Worm (Caenorhabditis elegans) whole organism, mixed stage, embryonic: ENCODE results near the gene ZK1193.2.

Source experiments
- M03D4.4 ChIP-seq: sonication (generic microtip); optimal IDR thresholded peaks from 2 replicates; lab custom pipeline; 2017; ENCODE audit warnings: mild to moderate bottlenecking, missing genetic modification characterization, missing compliant biosample characterization
- bed-3 ChIP-seq: fragments of 200-800 bp; sonication (Bioruptor generic); optimal IDR thresholded peaks from 3 replicates; lab custom pipeline; 2018; ENCODE audit warnings: mild to moderate bottlenecking, missing genetic modification characterization, moderate library complexity, missing compliant biosample characterization
- blmp-1 ChIP-seq: fragments of 150-350 bp; optimal IDR thresholded peaks from 2 replicates; lab custom pipeline; 2014; ENCODE audit warnings: missing biosample characterization, missing genetic modification characterization
- ceh-39 ChIP-seq: fragments of 150-350 bp; optimal IDR thresholded peaks from 2 replicates; lab custom pipeline; 2014; ENCODE audit warnings: missing biosample characterization, missing genetic modification characterization
- ceh-43 ChIP-seq: fragments of 200-800 bp; sonication (Bioruptor generic); optimal IDR thresholded peaks from 2 replicates; lab custom pipeline; 2018; ENCODE audit warnings: mild to moderate bottlenecking, missing genetic modification characterization, moderate library complexity, missing compliant biosample characterization
- ces-1 ChIP-seq: fragments of 150-350 bp; optimal IDR thresholded peaks from 2 replicates; lab custom pipeline; 2014; ENCODE audit warnings: missing biosample characterization, missing genetic modification reagents, missing genetic modification characterization
- drap-1 ChIP-seq: fragments of 200-800 bp; sonication (Bioruptor generic); optimal IDR thresholded peaks from 3 replicates; lab custom pipeline; 2018; ENCODE audit warnings: mild to moderate bottlenecking, missing genetic modification characterization, missing compliant biosample characterization
- elt-1 ChIP-seq: sonication (generic microtip); optimal IDR thresholded peaks from 2 replicates; lab custom pipeline; 2017; ENCODE audit warnings: missing genetic modification characterization, mild to moderate bottlenecking, missing compliant biosample characterization, antibody characterized with exemption, moderate library complexity, borderline replicate concordance; ENCODE audit not compliant: insufficient read depth
- elt-3 ChIP-seq: fragments of 150-350 bp; optimal IDR thresholded peaks from 2 replicates; lab custom pipeline; 2014; ENCODE audit warnings: missing biosample characterization, missing genetic modification characterization
- flh-1 ChIP-seq: fragments of 200-800 bp; sonication (Bioruptor generic); optimal IDR thresholded peaks from 2 replicates; lab custom pipeline; 2018; ENCODE audit warnings: mild to moderate bottlenecking, missing genetic modification characterization, moderate library complexity, missing compliant biosample characterization
- ham-2 ChIP-seq: fragments of 200-800 bp; sonication (Bioruptor generic); optimal IDR thresholded peaks from 2 replicates; lab custom pipeline; 2018; ENCODE audit warnings: mild to moderate bottlenecking, missing genetic modification characterization, missing compliant biosample characterization
- hlh-1 ChIP-seq: fragments of 150-350 bp; optimal IDR thresholded peaks from 2 replicates; lab custom pipeline; 2014; ENCODE audit warnings: missing biosample characterization, missing genetic modification reagents, missing genetic modification characterization
- lin-13 ChIP-seq: fragments of 150-350 bp; optimal IDR thresholded peaks from 2 replicates; lab custom pipeline; 2014; ENCODE audit warnings: missing biosample characterization, missing genetic modification characterization
- lsy-2 ChIP-seq: fragments of 150-350 bp; optimal IDR thresholded peaks from 2 replicates; lab custom pipeline; 2014; ENCODE audit warnings: missing biosample characterization, missing genetic modification characterization
- mab-5 ChIP-seq: fragments of 150-350 bp; optimal IDR thresholded peaks from 2 replicates; lab custom pipeline; 2014; ENCODE audit warnings: missing biosample characterization, missing genetic modification characterization
- mep-1 ChIP-seq: fragments of 150-350 bp; optimal IDR thresholded peaks from 2 replicates; lab custom pipeline; 2017; ENCODE audit warnings: missing biosample characterization, missing genetic modification reagents, missing genetic modification characterization, inconsistent platforms
- mls-2 ChIP-seq: sonication (generic microtip); optimal IDR thresholded peaks from 2 replicates; lab custom pipeline; 2016; ENCODE audit warnings: mild to moderate bottlenecking, missing genetic modification characterization, moderate library complexity, missing compliant biosample characterization
- nhr-2 ChIP-seq: fragments of 150-350 bp; optimal IDR thresholded peaks from 2 replicates; lab custom pipeline; 2014; ENCODE audit warnings: missing biosample characterization, missing genetic modification characterization
- nhr-237 ChIP-seq: fragments of 150-350 bp; optimal IDR thresholded peaks from 2 replicates; lab custom pipeline; 2014; ENCODE audit warnings: missing biosample characterization, missing genetic modification characterization
- nhr-76 ChIP-seq: sonication (generic microtip); optimal IDR thresholded peaks from 2 replicates; lab custom pipeline; 2017; ENCODE audit warnings: missing biosample characterization, missing genetic modification characterization
- sem-2 ChIP-seq: fragments of 200-800 bp; sonication (Bioruptor generic); optimal IDR thresholded peaks from 2 replicates; lab custom pipeline; 2018; ENCODE audit warnings: mild to moderate bottlenecking, missing genetic modification characterization, missing compliant biosample characterization
- tbx-8 ChIP-seq: fragments of 200-800 bp; sonication (Bioruptor generic); optimal IDR thresholded peaks from 2 replicates; lab custom pipeline; 2018; ENCODE audit warnings: mild to moderate bottlenecking, missing genetic modification characterization, moderate library complexity, missing compliant biosample characterization
- unc-120 ChIP-seq: sonication (generic microtip); optimal IDR thresholded peaks from 2 replicates; lab custom pipeline; 2017; ENCODE audit warnings: missing genetic modification characterization, missing compliant biosample characterization; ENCODE audit not compliant: poor library complexity, severe bottlenecking
- unc-39 ChIP-seq: fragments of 150-350 bp; optimal IDR thresholded peaks from 2 replicates; lab custom pipeline; 2014; ENCODE audit warnings: missing biosample characterization, missing genetic modification characterization
- unc-62 ChIP-seq: fragments of 150-350 bp; optimal IDR thresholded peaks from 2 replicates; lab custom pipeline; 2014; ENCODE audit warnings: missing biosample characterization, missing genetic modification reagents, missing genetic modification characterization
- zip-8 ChIP-seq: fragments of 150-350 bp; optimal IDR thresholded peaks from 2 replicates; lab custom pipeline; 2014; ENCODE audit warnings: missing biosample characterization, missing genetic modification characterization
- ztf-11 ChIP-seq: fragments of 150-350 bp; optimal IDR thresholded peaks from 2 replicates; lab custom pipeline; 2014; ENCODE audit warnings: missing biosample characterization, missing genetic modification characterization

Gene ZK1193.2

DNA sequence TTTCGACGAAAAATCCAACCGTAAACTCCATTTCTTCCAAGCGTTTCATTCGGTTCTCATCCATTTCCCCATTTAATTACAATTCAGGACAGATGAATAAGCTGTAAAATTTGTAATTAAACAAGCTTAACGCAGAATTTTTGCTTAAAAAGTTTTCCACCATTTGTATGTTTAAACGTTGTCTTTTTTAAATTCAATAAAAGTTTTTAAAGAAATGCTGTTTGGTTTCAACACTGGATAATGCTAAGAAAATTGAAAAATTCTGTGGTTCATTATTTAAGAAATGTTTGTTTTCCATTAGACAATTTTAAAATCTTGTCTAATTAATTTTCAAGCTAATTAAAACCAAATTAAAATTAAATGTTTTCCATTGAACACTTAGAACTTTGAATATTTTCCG lies 44.9 kb downstream of the ZK1193.2 start, which contains the start of gene R04A9.3:
TSS of gene R04A9.3 (minus strand) at position 101 of the 400 bp plus-strand sequence.
- TF ChIP-seq mab-5 (tag; lab: Kevin White, UChicago) (no peak), blmp-1 (tag; lab: Kevin White, UChicago) (no peak), mls-2 (tag; lab: Kevin White, UChicago) (no peak), ceh-43 (no peak)
- TF ChIP-seq, all 35 proteins: peak for 0

DNA sequence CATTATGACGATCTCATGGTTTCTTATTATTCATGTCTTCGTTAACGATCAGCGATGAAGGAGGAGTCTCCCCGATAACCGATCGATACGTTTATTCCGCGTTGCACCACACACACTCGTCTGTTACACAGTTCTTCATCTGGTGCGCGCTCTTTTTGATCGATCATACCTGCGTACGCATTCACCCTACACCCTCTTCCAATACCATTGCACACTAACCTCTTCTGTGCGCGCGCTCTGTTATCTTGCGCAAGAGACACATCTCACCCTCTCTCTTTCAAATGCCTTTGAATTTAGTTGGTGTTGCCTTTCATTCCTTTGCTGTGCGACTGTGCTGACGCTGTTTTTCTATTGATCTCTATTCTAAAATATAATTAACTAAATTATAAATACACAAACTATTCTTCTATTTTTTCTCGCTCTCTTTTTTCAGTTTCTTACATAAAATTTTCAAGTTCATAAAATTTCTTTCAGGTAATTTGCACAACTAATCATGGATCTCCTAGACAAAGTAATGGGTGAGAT lies 53.6 kb downstream of the ZK1193.2 start, which contains the start of gene nrde-3:
TSS of gene nrde-3 (plus strand) at position 475 of the 525 bp plus-strand sequence.
- TF ChIP-seq ces-1 (no peak), M03D4.4 (tag; lab: Kevin White, UChicago) (no peak), hlh-1 (peak; percentile 48), nhr-2 (tag; lab: Kevin White, UChicago) (peak; percentile 54), elt-3 (tag; lab: Kevin White, UChicago) (no peak), zip-8 (peak; percentile 61), mab-5 (tag; lab: Kevin White, UChicago) (no peak), unc-120 (no peak), lsy-2 (tag; lab: Kevin White, UChicago) (no peak), elt-1 (tag; lab: Kevin White, UChicago) (peak; percentile 36), ceh-39 (tag; lab: Kevin White, UChicago) (peak; percentile 81)

DNA sequence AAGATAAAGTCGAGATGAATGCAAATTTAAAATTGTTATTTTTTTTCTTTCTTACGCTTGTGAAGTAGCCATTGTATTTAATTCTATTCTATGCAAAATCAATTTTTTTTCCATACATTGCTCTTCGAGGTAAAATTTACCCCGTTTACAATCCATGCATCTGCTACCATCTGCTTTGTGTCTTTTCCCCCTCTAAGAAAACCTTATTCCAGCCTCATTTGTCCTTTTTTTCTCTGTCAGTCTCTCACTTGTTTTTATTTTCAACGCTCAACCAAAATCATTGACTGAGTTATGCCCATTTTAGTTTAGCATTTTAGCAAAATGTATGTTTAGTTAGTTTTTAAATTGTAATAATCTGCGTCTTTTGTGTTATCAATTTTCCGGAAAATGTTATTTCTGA lies 55.5 kb downstream of the ZK1193.2 start:
- no peak for TF ChIP-seq flh-1 (GFP tag; lab: Kevin White, UChicago)
- peak; percentile 3 for TF ChIP-seq nhr-2 (tag; lab: Kevin White, UChicago)
- no peak for TF ChIP-seq zip-8
- no peak for TF ChIP-seq elt-1 (tag; lab: Kevin White, UChicago)

DNA sequence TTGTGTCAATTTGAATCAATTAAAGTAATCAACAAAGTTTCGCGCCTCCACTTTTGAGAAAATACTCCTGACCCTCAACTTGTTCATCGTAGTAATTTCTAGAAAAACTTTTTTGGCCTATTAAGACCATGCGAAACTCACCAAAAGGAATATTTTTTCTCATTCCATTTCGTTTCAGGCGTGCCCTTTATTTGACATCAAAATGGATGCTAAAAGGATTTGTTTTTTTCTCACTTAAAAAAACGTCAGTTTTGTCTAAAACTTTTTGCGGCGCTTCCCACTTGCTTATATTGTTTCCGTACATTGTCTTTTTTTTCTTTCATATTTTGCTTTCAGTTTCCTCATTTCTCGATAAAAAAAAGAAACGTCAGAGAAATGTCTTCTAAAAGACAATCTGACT lies 65.0 kb downstream of the ZK1193.2 start, which contains the start of gene C04E7.5:
TSS of gene C04E7.5 (plus strand) at position 301 of the 400 bp plus-strand sequence.
- TF ChIP-seq drap-1 (GFP tag; lab: Kevin White, UChicago) (no peak), unc-62 (no peak), flh-1 (GFP tag; lab: Kevin White, UChicago) (no peak)
- TF ChIP-seq, all 35 proteins: peak for 0

DNA sequence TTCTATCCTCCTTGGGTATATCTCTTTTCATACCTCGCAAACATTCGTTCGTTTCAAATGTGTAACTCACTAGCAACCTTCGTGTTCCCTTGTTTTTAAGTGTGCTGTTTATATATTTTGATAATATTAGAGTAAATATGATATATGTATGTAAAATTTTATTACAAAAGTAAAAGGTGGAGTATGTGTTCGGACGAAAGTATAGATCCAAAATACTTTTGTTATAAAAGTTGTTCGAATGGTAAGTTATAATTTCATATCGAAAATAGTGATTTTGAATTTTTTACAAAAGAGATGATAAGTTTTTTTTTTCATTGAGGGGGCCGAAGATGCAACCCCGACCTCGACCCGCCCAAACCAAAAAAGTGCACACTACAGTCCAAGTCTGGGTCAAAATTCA lies 67.6 kb downstream of the ZK1193.2 start, which contains the start of gene C04E7.1:
TSS of gene C04E7.1 (plus strand) at position 301 of the 400 bp plus-strand sequence.
- TF ChIP-seq sem-2 (no peak), elt-1 (tag; lab: Kevin White, UChicago) (no peak), nhr-237 (tag; lab: Kevin White, UChicago) (no peak), lsy-2 (tag; lab: Kevin White, UChicago) (no peak), nhr-76 (tag; lab: Kevin White, UChicago) (no peak), unc-39 (no peak), mab-5 (tag; lab: Kevin White, UChicago) (no peak), ztf-11 (tag; lab: Kevin White, UChicago) (no peak), lin-13 (no peak), bed-3 (GFP tag; lab: Kevin White, UChicago) (no peak), mep-1 (tag; lab: Kevin White, UChicago) (no peak), M03D4.4 (tag; lab: Kevin White, UChicago) (no peak), unc-62 (no peak), tbx-8 (GFP tag; lab: Kevin White, UChicago) (no peak), mls-2 (tag; lab: Kevin White, UChicago) (no peak), ham-2 (GFP tag; lab: Kevin White, UChicago) (no peak), ceh-43 (no peak), flh-1 (GFP tag; lab: Kevin White, UChicago) (no peak)
